Worm (Caenorhabditis elegans) whole organism, L3 larva: ENCODE measurements around the gene F13H8.3.

Experiments
- ama-1 ChIP-seq: fragments of 150-350 bp; optimal IDR thresholded peaks from 2 replicates; lab custom pipeline; 2018
- egl-5 ChIP-seq: fragments of 150-350 bp; optimal IDR thresholded peaks from 2 replicates; lab custom pipeline; 2017; ENCODE audit warnings: missing biosample characterization, missing genetic modification reagents, missing genetic modification characterization, inconsistent platforms
- elt-3 ChIP-seq, 3 experiments: fragments of 150-350 bp in 1 of 3; sonication (generic microtip) in 2 of 3; optimal IDR thresholded peaks; 2 replicates in 2 of 3; 4 replicates in 1 of 3; lab custom pipeline; 2014 to 2017; ENCODE audit warnings: missing biosample characterization in 3 of 3, missing genetic modification characterization in 3 of 3
- fos-1 ChIP-seq: fragments of 150-350 bp; optimal IDR thresholded peaks from 2 replicates; lab custom pipeline; 2014; ENCODE audit warnings: missing biosample characterization, missing genetic modification characterization
- mml-1 ChIP-seq: fragments of 150-350 bp; sonication (generic microtip); optimal IDR thresholded peaks from 3 replicates; lab custom pipeline; 2014; ENCODE audit warnings: missing biosample characterization, missing genetic modification characterization
- nfya-1 ChIP-seq: sonication (generic microtip); optimal IDR thresholded peaks from 2 replicates; lab custom pipeline; 2017; ENCODE audit warnings: missing genetic modification characterization, mild to moderate bottlenecking, missing compliant biosample characterization, antibody characterized with exemption, moderate library complexity; ENCODE audit not compliant: insufficient read depth
- skn-1 ChIP-seq: fragments of 150-350 bp; optimal IDR thresholded peaks from 2 replicates; lab custom pipeline; 2014; ENCODE audit warnings: missing biosample characterization, missing genetic modification characterization
- unc-62 ChIP-seq: fragments of 150-350 bp; sonication (generic microtip); optimal IDR thresholded peaks from 4 replicates; lab custom pipeline; 2014; ENCODE audit warnings: missing biosample characterization, missing genetic modification reagents, missing genetic modification characterization
- zag-1 ChIP-seq: fragments of 150-350 bp; optimal IDR thresholded peaks from 2 replicates; lab custom pipeline; 2014; ENCODE audit warnings: missing biosample characterization, missing genetic modification characterization
- ztf-11 ChIP-seq: fragments of 150-350 bp; optimal IDR thresholded peaks from 2 replicates; lab custom pipeline; 2014; ENCODE audit warnings: missing biosample characterization, missing genetic modification characterization

ce11 chrII:6250782-6251461 is 12.9 kb upstream of the F13H8.3 start, which contains the start of gene phb-2:
- TF ChIP-seq mml-1 (tag; lab: Kevin White, UChicago) (no peak), skn-1 (peak; percentile 72), nfya-1 (tag; lab: Kevin White, UChicago) (peak; percentile 90), egl-5 (tag; lab: Kevin White, UChicago) (peak; percentile 89), ama-1 (lab: Kevin White, UChicago) (peak; percentile 76), zag-1 (tag; lab: Kevin White, UChicago) (no peak), fos-1 (tag; lab: Kevin White, UChicago) (no peak), ztf-11 (tag; lab: Kevin White, UChicago) (no peak), elt-3 (tag; optimal IDR thresholded peaks at IDR 0.05; lab: Kevin White, UChicago) (peak in 1 of 3 experiments; percentile 4), unc-62 (GFP tag; lab: Kevin White, UChicago) (no peak)
